Fruit fly (Drosophila melanogaster) whole organism, embryonic: Measurements from ENCODE around the gene asf1.
A peak's percentile ranks its signal among the peaks of the same experiment; 100 is the strongest.

Experiments used
- Aef1 ChIP-seq: fragments of 200-800 bp; sonication (Bioruptor generic); IDR thresholded peaks from 3 replicates; pipeline ENCODE4 v1.3.6; 2022; ENCODE audit warnings: missing biosample characterization, missing genetic modification characterization
- Asciz ChIP-seq: fragments of 200-800 bp; sonication (Bioruptor generic); optimal IDR thresholded peaks from 2 replicates; lab custom pipeline; 2017; ENCODE audit warnings: missing biosample characterization, mild to moderate bottlenecking, missing genetic modification characterization, missing genetic modification reagents
- B-H2 ChIP-seq: fragments of 200-800 bp; sonication (Bioruptor generic); optimal IDR thresholded peaks from 2 replicates; lab custom pipeline; 2018; ENCODE audit warnings: missing biosample characterization, mild to moderate bottlenecking, missing genetic modification characterization
- CG10267 ChIP-seq: fragments of 200-800 bp; sonication (Bioruptor generic); optimal IDR thresholded peaks from 2 replicates; lab custom pipeline; 2018; ENCODE audit warnings: missing biosample characterization, mild to moderate bottlenecking, missing genetic modification characterization, moderate library complexity
- CG11504 ChIP-seq: fragments of 200-800 bp; sonication (Bioruptor generic); optimal IDR thresholded peaks from 3 replicates; lab custom pipeline; 2019; ENCODE audit warnings: missing biosample characterization, mild to moderate bottlenecking, missing genetic modification characterization, moderate library complexity
- CG13624 ChIP-seq: fragments of 200-800 bp; sonication (Bioruptor generic); optimal IDR thresholded peaks from 2 replicates; lab custom pipeline; 2016; ENCODE audit warnings: missing biosample characterization, missing genetic modification characterization
- CG14014 ChIP-seq: fragments of 200-800 bp; sonication (Bioruptor generic); IDR thresholded peaks from 2 replicates; pipeline ENCODE4 v1.3.6; 2022; ENCODE audit warnings: missing biosample characterization, missing genetic modification characterization
- CG14050 ChIP-seq: fragments of 200-800 bp; sonication (Bioruptor generic); IDR thresholded peaks from 3 replicates; pipeline ENCODE4 v1.3.6; 2022; ENCODE audit warnings: missing biosample characterization, missing genetic modification characterization
- CG15073 ChIP-seq: fragments of 200-800 bp; sonication (Bioruptor generic); optimal IDR thresholded peaks from 2 replicates; lab custom pipeline; 2016; ENCODE audit warnings: missing biosample characterization, missing genetic modification characterization
- CG15696 ChIP-seq: fragments of 200-800 bp; sonication (Bioruptor generic); optimal IDR thresholded peaks from 2 replicates; lab custom pipeline; 2019; ENCODE audit warnings: missing biosample characterization, mild to moderate bottlenecking, missing genetic modification characterization, moderate library complexity
- CG18619 ChIP-seq: fragments of 200-800 bp; sonication (Bioruptor generic); optimal IDR thresholded peaks from 3 replicates; lab custom pipeline; 2017; ENCODE audit warnings: missing biosample characterization, mild to moderate bottlenecking, missing genetic modification characterization
- CG3407 ChIP-seq: fragments of 200-800 bp; sonication (Bioruptor generic); optimal IDR thresholded peaks from 2 replicates; lab custom pipeline; 2018; ENCODE audit warnings: missing biosample characterization, mild to moderate bottlenecking, missing genetic modification characterization
- CG34422 ChIP-seq: fragments of 200-800 bp; sonication (Bioruptor generic); IDR thresholded peaks from 3 replicates; pipeline ENCODE4 v1.3.6; 2022; ENCODE audit warnings: missing biosample characterization, missing genetic modification characterization
- CG4282 ChIP-seq: fragments of 200-800 bp; sonication (Bioruptor generic); optimal IDR thresholded peaks from 2 replicates; lab custom pipeline; 2016; ENCODE audit warnings: missing biosample characterization, missing genetic modification characterization
- CG4617 ChIP-seq: fragments of 200-800 bp; sonication (Bioruptor generic); optimal IDR thresholded peaks from 3 replicates; lab custom pipeline; 2016; ENCODE audit warnings: missing biosample characterization, missing genetic modification characterization, borderline replicate concordance
- CG8944 ChIP-seq: fragments of 200-800 bp; sonication (Bioruptor generic); optimal IDR thresholded peaks from 3 replicates; lab custom pipeline; 2016; ENCODE audit warnings: missing biosample characterization, missing genetic modification characterization
- D19A ChIP-seq: fragments of 200-800 bp; optimal IDR thresholded peaks from 3 replicates; lab custom pipeline; 2019; ENCODE audit warnings: missing biosample characterization, mild to moderate bottlenecking, missing genetic modification characterization, moderate library complexity
- Dfd ChIP-seq, 2 experiments: fragments of >200 bp; optimal IDR thresholded peaks; 2 replicates each; lab custom pipeline; 2017; ENCODE audit warnings: missing biosample characterization in 2 of 2, missing genetic modification characterization in 2 of 2
- Eip74EF ChIP-seq, 2 experiments: fragments of 200-800 bp in 1 of 2; fragments of >200 bp in 1 of 2; sonication (Bioruptor generic) in 1 of 2; optimal IDR thresholded peaks; 2 replicates each; lab custom pipeline; 2017 to 2019; ENCODE audit warnings: missing biosample characterization in 2 of 2, missing genetic modification characterization in 2 of 2, mild to moderate bottlenecking in 1 of 2, moderate library complexity in 1 of 2
- Fer3 ChIP-seq: fragments of 200-800 bp; sonication (Bioruptor generic); optimal IDR thresholded peaks from 2 replicates; lab custom pipeline; 2018; ENCODE audit warnings: missing biosample characterization, mild to moderate bottlenecking, missing genetic modification characterization, moderate library complexity
- HLH3B ChIP-seq: fragments of 200-800 bp; sonication (Bioruptor generic); IDR thresholded peaks from 2 replicates; pipeline ENCODE4 v1.3.6; 2022; ENCODE audit warnings: missing biosample characterization, missing genetic modification characterization
- Hsf ChIP-seq: fragments of 200-800 bp; sonication (Bioruptor generic); optimal IDR thresholded peaks from 3 replicates; lab custom pipeline; 2016; ENCODE audit warnings: missing biosample characterization, missing genetic modification characterization
- Jarid2 ChIP-seq: fragments of 200-800 bp; sonication (Bioruptor generic); optimal IDR thresholded peaks from 3 replicates; lab custom pipeline; 2017; ENCODE audit warnings: mild to moderate bottlenecking, missing biosample characterization, missing genetic modification reagents, missing genetic modification characterization
- Lim3 ChIP-seq: fragments of 200-800 bp; sonication (Bioruptor generic); IDR thresholded peaks from 2 replicates; pipeline ENCODE4 v1.3.6; 2022; ENCODE audit warnings: missing biosample characterization, missing genetic modification characterization
- MBD-R2 ChIP-seq: fragments of 200-800 bp; sonication (Bioruptor generic); IDR thresholded peaks from 2 replicates; pipeline ENCODE4 v1.3.6; 2022; ENCODE audit warnings: missing biosample characterization, missing genetic modification characterization
- MESR4 ChIP-seq: fragments of 200-800 bp; sonication (Bioruptor generic); optimal IDR thresholded peaks from 2 replicates; lab custom pipeline; 2018; ENCODE audit warnings: missing biosample characterization, mild to moderate bottlenecking, missing genetic modification characterization, moderate library complexity
- Scr ChIP-seq: fragments of 200-800 bp; sonication (Bioruptor generic); IDR thresholded peaks from 2 replicates; pipeline ENCODE4 v1.3.6; 2022; ENCODE audit warnings: missing biosample characterization, missing genetic modification characterization; ENCODE audit not compliant: partially characterized antibody
- Sox100B ChIP-seq: fragments of 200-800 bp; sonication (Bioruptor generic); optimal IDR thresholded peaks from 3 replicates; lab custom pipeline; 2018; ENCODE audit warnings: missing biosample characterization, mild to moderate bottlenecking, missing genetic modification characterization
- YL-1 ChIP-seq: fragments of 200-800 bp; sonication (Bioruptor generic); optimal IDR thresholded peaks from 3 replicates; lab custom pipeline; 2017; ENCODE audit warnings: missing biosample characterization, mild to moderate bottlenecking, missing genetic modification characterization
- az2 ChIP-seq: fragments of 200-800 bp; sonication (Bioruptor generic); optimal IDR thresholded peaks from 3 replicates; lab custom pipeline; 2016; ENCODE audit warnings: missing biosample characterization, missing genetic modification characterization
- crp ChIP-seq, 2 experiments: fragments of 200-800 bp; sonication (Bioruptor generic); optimal IDR thresholded peaks; 2 replicates in 1 of 2; 3 replicates in 1 of 2; lab custom pipeline; 2017; ENCODE audit warnings: missing biosample characterization in 2 of 2, missing genetic modification characterization in 2 of 2, mild to moderate bottlenecking in 1 of 2, moderate library complexity in 1 of 2
- dimm ChIP-seq: fragments of 200-800 bp; sonication (Bioruptor generic); IDR thresholded peaks from 2 replicates; pipeline ENCODE4 v1.3.6; 2022; ENCODE audit warnings: missing biosample characterization, missing genetic modification characterization
- dmrt11E ChIP-seq: fragments of 200-800 bp; sonication (Bioruptor generic); optimal IDR thresholded peaks from 3 replicates; lab custom pipeline; 2018; ENCODE audit warnings: missing biosample characterization, mild to moderate bottlenecking, missing genetic modification characterization, moderate library complexity
- ewg ChIP-seq: fragments of 200-800 bp; sonication (Bioruptor generic); optimal IDR thresholded peaks from 3 replicates; lab custom pipeline; 2017; ENCODE audit warnings: mild to moderate bottlenecking, missing biosample characterization, missing genetic modification reagents, missing genetic modification characterization
- gfzf ChIP-seq: fragments of 200-800 bp; sonication (Bioruptor generic); optimal IDR thresholded peaks from 2 replicates; lab custom pipeline; 2016; ENCODE audit warnings: missing biosample characterization, mild to moderate bottlenecking, missing genetic modification characterization, moderate library complexity
- gsb ChIP-seq: fragments of 200-800 bp; sonication (Bioruptor generic); IDR thresholded peaks from 2 replicates; pipeline ENCODE4 v1.3.6; 2022; ENCODE audit warnings: missing biosample characterization, missing genetic modification characterization
- inv ChIP-seq: fragments of 200-800 bp; sonication (Bioruptor generic); IDR thresholded peaks from 2 replicates; pipeline ENCODE4 v1.3.6; 2022; ENCODE audit warnings: missing biosample characterization, missing genetic modification characterization; ENCODE audit not compliant: partially characterized antibody
- lmd ChIP-seq: fragments of 200-800 bp; sonication (Bioruptor generic); IDR thresholded peaks from 2 replicates; pipeline ENCODE4 v1.3.6; 2022; ENCODE audit warnings: missing biosample characterization, missing genetic modification characterization
- maf-S ChIP-seq: fragments of 200-800 bp; sonication (Bioruptor generic); optimal IDR thresholded peaks from 2 replicates; lab custom pipeline; 2016; ENCODE audit warnings: missing biosample characterization, missing genetic modification characterization
- mirr ChIP-seq: fragments of 200-800 bp; sonication (Bioruptor generic); optimal IDR thresholded peaks from 3 replicates; lab custom pipeline; 2018; ENCODE audit warnings: missing biosample characterization, mild to moderate bottlenecking, missing genetic modification characterization
- nmo ChIP-seq: fragments of 200-800 bp; sonication (Bioruptor generic); optimal IDR thresholded peaks from 2 replicates; lab custom pipeline; 2018; ENCODE audit warnings: missing biosample characterization, mild to moderate bottlenecking, missing genetic modification characterization, moderate library complexity
- onecut ChIP-seq: fragments of 200-800 bp; sonication (Bioruptor generic); IDR thresholded peaks from 2 replicates; pipeline ENCODE4 v1.3.6; 2022; ENCODE audit warnings: missing biosample characterization, missing genetic modification characterization
- row ChIP-seq: fragments of 200-800 bp; sonication (Bioruptor generic); IDR thresholded peaks from 3 replicates; pipeline ENCODE4 v1.3.6; 2022; ENCODE audit warnings: missing biosample characterization, missing genetic modification characterization
- sima ChIP-seq: fragments of 200-800 bp; sonication (Bioruptor generic); optimal IDR thresholded peaks from 2 replicates; lab custom pipeline; 2016; ENCODE audit warnings: missing biosample characterization, missing genetic modification characterization
- tio ChIP-seq: fragments of 200-800 bp; sonication (Bioruptor generic); optimal IDR thresholded peaks from 2 replicates; lab custom pipeline; 2017; ENCODE audit warnings: missing biosample characterization, missing genetic modification characterization, inconsistent platforms
- tup ChIP-seq: fragments of 200-800 bp; sonication (Bioruptor generic); optimal IDR thresholded peaks from 2 replicates; lab custom pipeline; 2016; ENCODE audit warnings: missing biosample characterization, mild to moderate bottlenecking, missing genetic modification characterization, moderate library complexity
- tx ChIP-seq: fragments of 200-800 bp; sonication (Bioruptor generic); optimal IDR thresholded peaks from 2 replicates; lab custom pipeline; 2016; ENCODE audit warnings: missing biosample characterization, missing genetic modification characterization
- wor ChIP-seq: fragments of 200-800 bp; sonication (Bioruptor generic); IDR thresholded peaks from 2 replicates; pipeline ENCODE4 v1.3.6; 2022; ENCODE audit warnings: missing biosample characterization, missing genetic modification characterization

Gene asf1

dm6 chr3L:19598369-19599148, 20.1 kb upstream of the asf1 start, which contains the start of the genes ash1 and Taf6 (continued):
- no peak for TF ChIP-seq mirr (GFP tag; lab: Kevin White, UChicago)
- peak in 1 of 2 experiments; percentile 29 for TF ChIP-seq crp (GFP tag; optimal IDR thresholded peaks at IDR 0.05; lab: Kevin White, UChicago)
- TF ChIP-seq tup (GFP tag; lab: Kevin White, UChicago), result no peak
- TF ChIP-seq CG4282, result no peak
- no peak for TF ChIP-seq CG15073 (GFP tag; lab: Kevin White, UChicago)
- TF ChIP-seq CG8944 (GFP tag; lab: Kevin White, UChicago), result no peak
- TF ChIP-seq CG4617 (GFP tag; lab: Kevin White, UChicago), result peak; percentile 67
- peak; percentile 88 for TF ChIP-seq row (GFP tag; lab: Robert Waterston, UW)
- TF ChIP-seq Hsf (GFP tag; lab: Kevin White, UChicago), result no peak
- TF ChIP-seq CG13624 (GFP tag; lab: Kevin White, UChicago), result no peak
- TF ChIP-seq Fer3, result no peak
- no peak for TF ChIP-seq az2 (GFP tag; lab: Kevin White, UChicago)
- TF ChIP-seq Scr (GFP tag; lab: Robert Waterston, UW), result peak; percentile 73
- TF ChIP-seq B-H2 (GFP tag; lab: Kevin White, UChicago), result no peak
- TF ChIP-seq dimm (GFP tag; lab: Robert Waterston, UW), result no peak
- TF ChIP-seq gsb, result no peak
- no peak for TF ChIP-seq CG14050 (GFP tag; lab: Robert Waterston, UW)
- TF ChIP-seq D19A (tag; lab: Kevin White, UChicago), result no peak
- TF ChIP-seq lmd (GFP tag; lab: Robert Waterston, UW), result no peak
- TF ChIP-seq CG10267 (tag; lab: Kevin White, UChicago), result peak; percentile 57
- TF ChIP-seq nmo (GFP tag; lab: Kevin White, UChicago), result peak; percentile 85
- TF ChIP-seq Lim3 (GFP tag; lab: Robert Waterston, UW), result no peak
- no peak for TF ChIP-seq Sox100B (GFP tag; lab: Kevin White, UChicago)
- TF ChIP-seq dmrt11E (tag; lab: Kevin White, UChicago), result peak; percentile 11
- no peak for TF ChIP-seq CG18619 (GFP tag; lab: Kevin White, UChicago)
- no peak for TF ChIP-seq Eip74EF (GFP tag; optimal IDR thresholded peaks at IDR 0.05; lab: Kevin White, UChicago)
- TF ChIP-seq inv (GFP tag; lab: Robert Waterston, UW), result peak; percentile 58; the same call in 1 of the 2 replicates
- TF ChIP-seq tx, result no peak
- TF ChIP-seq Asciz, result no peak
- TF ChIP-seq CG3407 (GFP tag; lab: Kevin White, UChicago), result no peak
- TF ChIP-seq maf-S, result no peak
- no peak for TF ChIP-seq Jarid2 (GFP tag; lab: Kevin White, UChicago)
- TF ChIP-seq sima (GFP tag; lab: Kevin White, UChicago), result no peak
- 0 out of 3 replicates have a peak, but pooled peaks have one; percentile 11 for TF ChIP-seq CG34422 (GFP tag; lab: Robert Waterston, UW)
- no peak for TF ChIP-seq Aef1
- no peak for TF ChIP-seq tio (GFP tag; lab: Kevin White, UChicago)

dm6 chr3L:19601413-19601812, 17.3 kb upstream of the asf1 start, which contains the start of gene CG9368:
Gene CG9368 (plus strand): TSS chr3L:19601633.
- TF ChIP-seq MBD-R2 (peak; percentile 83), YL-1 (peak; percentile 10), wor (GFP tag; lab: Robert Waterston, UW) (no peak), CG14014 (GFP tag; lab: Robert Waterston, UW) (no peak), Dfd (GFP tag; optimal IDR thresholded peaks at IDR 0.05; lab: Kevin White, UChicago) (no peak), CG15696 (no peak), CG11504 (tag; lab: Kevin White, UChicago) (peak; percentile 17), HLH3B (GFP tag; lab: Robert Waterston, UW) (no peak), ewg (GFP tag; lab: Kevin White, UChicago) (peak; percentile 96), onecut (GFP tag; lab: Robert Waterston, UW) (peak; percentile 100), MESR4 (peak; percentile 35), gfzf (no peak)
